Worm (Caenorhabditis elegans) whole organism, L3 larva: ENCODE measurements around the gene fut-1.

Experiments used
- R02D3.7 ChIP-seq: fragments of 150-350 bp; optimal IDR thresholded peaks from 2 replicates; lab custom pipeline; 2014; ENCODE audit warnings: missing biosample characterization, missing genetic modification characterization
- ZK546.5 ChIP-seq: sonication (generic microtip); optimal IDR thresholded peaks from 2 replicates; lab custom pipeline; 2017; ENCODE audit warnings: missing biosample characterization, missing genetic modification characterization
- aly-2 ChIP-seq: fragments of 150-350 bp; optimal IDR thresholded peaks from 2 replicates; lab custom pipeline; 2014; ENCODE audit warnings: missing biosample characterization, missing genetic modification characterization
- ama-1 ChIP-seq: fragments of 150-350 bp; optimal IDR thresholded peaks from 2 replicates; lab custom pipeline; 2018
- ceh-16 ChIP-seq: sonication (generic microtip); optimal IDR thresholded peaks from 2 replicates; lab custom pipeline; 2017; ENCODE audit warnings: missing biosample characterization, missing genetic modification characterization
- ceh-28 ChIP-seq: fragments of 150-350 bp; optimal IDR thresholded peaks from 2 replicates; lab custom pipeline; 2014; ENCODE audit warnings: missing biosample characterization, missing genetic modification reagents, missing genetic modification characterization
- ceh-82 ChIP-seq: fragments of 150-350 bp; optimal IDR thresholded peaks from 2 replicates; lab custom pipeline; 2014; ENCODE audit warnings: missing biosample characterization, missing genetic modification characterization
- egl-27 ChIP-seq: sonication (generic microtip); optimal IDR thresholded peaks from 4 replicates; lab custom pipeline; 2017; ENCODE audit warnings: missing biosample characterization, missing genetic modification reagents, missing genetic modification characterization
- egl-5 ChIP-seq: fragments of 150-350 bp; optimal IDR thresholded peaks from 2 replicates; lab custom pipeline; 2017; ENCODE audit warnings: missing biosample characterization, missing genetic modification reagents, missing genetic modification characterization, inconsistent platforms
- elt-2 ChIP-seq: sonication (generic microtip); optimal IDR thresholded peaks from 2 replicates; lab custom pipeline; 2016; ENCODE audit warnings: missing genetic modification reagents, mild to moderate bottlenecking, missing genetic modification characterization, missing compliant biosample characterization
- fkh-10 ChIP-seq: sonication (generic microtip); optimal IDR thresholded peaks from 2 replicates; lab custom pipeline; 2017; ENCODE audit warnings: missing biosample characterization, missing genetic modification reagents, missing genetic modification characterization
- fkh-2 ChIP-seq: fragments of 150-350 bp; optimal IDR thresholded peaks from 2 replicates; lab custom pipeline; 2014; ENCODE audit warnings: missing biosample characterization, missing genetic modification reagents, missing genetic modification characterization
- hmg-11 ChIP-seq: sonication (generic microtip); optimal IDR thresholded peaks from 2 replicates; lab custom pipeline; 2016; ENCODE audit warnings: missing genetic modification characterization, missing compliant biosample characterization
- jun-1 ChIP-seq: fragments of 150-350 bp; optimal IDR thresholded peaks from 2 replicates; lab custom pipeline; 2014; ENCODE audit warnings: missing biosample characterization, missing genetic modification reagents, missing genetic modification characterization
- lin-15B ChIP-seq: fragments of 150-350 bp; optimal IDR thresholded peaks from 2 replicates; lab custom pipeline; 2014; ENCODE audit warnings: missing biosample characterization, missing genetic modification characterization
- lin-39 ChIP-seq: fragments of 150-350 bp; optimal IDR thresholded peaks from 2 replicates; lab custom pipeline; 2018; ENCODE audit warnings: missing biosample characterization, missing genetic modification reagents, missing genetic modification characterization
- lsy-12 ChIP-seq: sonication (generic microtip); optimal IDR thresholded peaks from 2 replicates; lab custom pipeline; 2016; ENCODE audit warnings: mild to moderate bottlenecking, missing genetic modification characterization, missing compliant biosample characterization
- mml-1 ChIP-seq: fragments of 150-350 bp; sonication (generic microtip); optimal IDR thresholded peaks from 3 replicates; lab custom pipeline; 2014; ENCODE audit warnings: missing biosample characterization, missing genetic modification characterization
- nfya-1 ChIP-seq: sonication (generic microtip); optimal IDR thresholded peaks from 2 replicates; lab custom pipeline; 2017; ENCODE audit warnings: missing genetic modification characterization, mild to moderate bottlenecking, missing compliant biosample characterization, antibody characterized with exemption, moderate library complexity; ENCODE audit not compliant: insufficient read depth
- nhr-11 ChIP-seq: fragments of 150-350 bp; optimal IDR thresholded peaks from 2 replicates; lab custom pipeline; 2014; ENCODE audit warnings: missing biosample characterization, missing genetic modification characterization
- nhr-12 ChIP-seq: fragments of 150-350 bp; optimal IDR thresholded peaks from 2 replicates; lab custom pipeline; 2014; ENCODE audit warnings: missing biosample characterization, missing genetic modification characterization
- nhr-43 ChIP-seq: sonication (generic microtip); optimal IDR thresholded peaks from 2 replicates; lab custom pipeline; 2016; ENCODE audit warnings: mild to moderate bottlenecking, missing genetic modification characterization, missing compliant biosample characterization; ENCODE audit not compliant: poor library complexity, severe bottlenecking
- nhr-67 ChIP-seq: fragments of 150-350 bp; optimal IDR thresholded peaks from 2 replicates; lab custom pipeline; 2014; ENCODE audit warnings: missing biosample characterization, missing genetic modification characterization
- nhr-76 ChIP-seq: fragments of 150-350 bp; sonication (generic microtip); optimal IDR thresholded peaks from 5 replicates; lab custom pipeline; 2014; ENCODE audit warnings: missing biosample characterization, missing genetic modification characterization
- pha-4 ChIP-seq: fragments of 150-350 bp; optimal IDR thresholded peaks from 2 replicates; lab custom pipeline; 2014; ENCODE audit warnings: missing biosample characterization, missing genetic modification reagents, missing genetic modification characterization
- pqm-1 ChIP-seq: fragments of 150-350 bp; optimal IDR thresholded peaks from 2 replicates; lab custom pipeline; 2017; ENCODE audit warnings: missing biosample characterization, missing genetic modification characterization, inconsistent platforms
- sea-2 ChIP-seq: fragments of 150-350 bp; sonication (generic microtip); optimal IDR thresholded peaks from 4 replicates; lab custom pipeline; 2014; ENCODE audit warnings: missing biosample characterization, missing genetic modification reagents, missing genetic modification characterization
- snpc-4 ChIP-seq: fragments of 150-350 bp; optimal IDR thresholded peaks from 2 replicates; lab custom pipeline; 2014; ENCODE audit warnings: missing biosample characterization, missing genetic modification characterization
- tbx-2 ChIP-seq: sonication (generic microtip); optimal IDR thresholded peaks from 2 replicates; lab custom pipeline; 2016; ENCODE audit warnings: mild to moderate bottlenecking, missing genetic modification characterization, missing compliant biosample characterization
- unc-39 ChIP-seq: sonication (generic microtip); optimal IDR thresholded peaks from 4 replicates; lab custom pipeline; 2017; ENCODE audit warnings: missing biosample characterization, missing genetic modification characterization
- unc-62 ChIP-seq: fragments of 150-350 bp; sonication (generic microtip); optimal IDR thresholded peaks from 4 replicates; lab custom pipeline; 2014; ENCODE audit warnings: missing biosample characterization, missing genetic modification reagents, missing genetic modification characterization
- zag-1 ChIP-seq: fragments of 150-350 bp; optimal IDR thresholded peaks from 2 replicates; lab custom pipeline; 2014; ENCODE audit warnings: missing biosample characterization, missing genetic modification characterization

The fut-1 gene

DNA sequence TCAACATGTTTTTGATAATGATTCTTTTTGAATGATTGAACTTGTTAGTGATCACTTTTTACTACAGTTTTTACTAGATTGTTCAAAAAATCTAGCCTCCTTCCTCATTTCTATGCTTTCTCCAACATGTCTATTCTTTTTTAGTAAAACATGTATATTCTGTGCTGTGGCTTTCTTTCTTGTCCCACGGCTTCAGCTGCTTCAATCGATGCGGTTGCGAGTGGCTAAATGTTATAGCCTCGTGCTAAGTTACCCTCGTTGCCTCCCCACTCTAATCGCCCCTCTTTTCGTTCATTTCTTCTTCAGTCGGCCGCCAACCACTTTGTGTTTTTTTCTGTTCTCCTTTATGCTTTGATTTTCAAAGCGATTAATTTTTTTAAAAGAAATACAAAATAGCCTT is 26.5 kb upstream of the fut-1 start:
- TF ChIP-seq lin-15B (tag; lab: Kevin White, UChicago) (no peak), ama-1 (peak; percentile 71), nhr-11 (tag; lab: Kevin White, UChicago) (peak; percentile 1), nfya-1 (peak; percentile 55), nhr-76 (no peak), snpc-4 (tag; lab: Kevin White, UChicago) (peak; percentile 38), fkh-10 (no peak), nhr-43 (tag; lab: Kevin White, UChicago) (no peak), tbx-2 (tag; lab: Kevin White, UChicago) (no peak), hmg-11 (tag; lab: Kevin White, UChicago) (peak; percentile 78), egl-5 (tag; lab: Kevin White, UChicago) (peak; percentile 25), egl-27 (tag; lab: Kevin White, UChicago) (no peak)

- TF ChIP-seq nhr-43 (tag; lab: Kevin White, UChicago) (peak; percentile 13), R02D3.7 (tag; lab: Kevin White, UChicago) (no peak), jun-1 (tag; lab: Kevin White, UChicago) (no peak), ceh-16 (no peak), snpc-4 (tag; lab: Kevin White, UChicago) (no peak), egl-27 (tag; lab: Kevin White, UChicago) (no peak), pqm-1 (peak; percentile 32), ceh-28 (tag; lab: Kevin White, UChicago) (peak; percentile 9), ama-1 (peak; percentile 94), ceh-82 (no peak), pha-4 (tag; lab: Kevin White, UChicago) (peak; percentile 38), aly-2 (tag; lab: Kevin White, UChicago) (no peak), zag-1 (no peak), sea-2 (no peak), nhr-12 (no peak), hmg-11 (tag; lab: Kevin White, UChicago) (peak; percentile 57), ZK546.5 (no peak), lin-39 (tag; lab: Kevin White, UChicago) (peak; percentile 67), elt-2 (peak; percentile 29), nhr-76 (no peak), unc-62 (GFP tag; lab: Kevin White, UChicago) (no peak), nfya-1 (peak; percentile 81)
Observed at ce11 chrII:8784235-8784928, 25.0 kb upstream of the fut-1 start.

DNA sequence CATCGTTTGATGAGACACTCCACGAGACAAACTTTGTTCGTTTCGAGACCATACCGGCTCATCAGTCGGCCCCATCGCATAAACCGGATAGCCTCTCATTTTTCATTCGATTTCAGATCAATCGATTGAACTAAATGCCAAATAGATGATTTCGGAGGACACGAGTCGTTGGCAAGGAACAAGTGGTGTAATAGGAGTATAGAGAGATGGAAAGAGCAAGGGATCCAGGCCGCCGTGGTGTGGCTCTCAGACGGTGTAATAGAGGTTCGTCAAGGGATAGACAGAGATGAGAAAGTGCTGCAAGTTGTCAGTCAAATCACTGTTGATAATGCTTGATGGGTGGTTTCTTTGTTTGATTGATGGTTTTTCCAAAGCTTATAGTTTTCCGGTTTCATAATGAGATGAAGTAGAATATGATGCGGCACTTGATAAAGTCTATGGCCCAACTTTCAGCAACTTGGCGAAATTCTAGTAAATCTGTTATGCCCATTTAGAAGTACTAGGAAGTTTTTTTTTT is 24.1 kb upstream of the fut-1 start, which contains the start of gene sgn-1:
Gene sgn-1 (minus strand): TSS at position 220 of the 517 bp plus-strand sequence.
- TF ChIP-seq lsy-12 (tag; lab: Kevin White, UChicago) (no peak), fkh-2 (tag; lab: Kevin White, UChicago) (no peak), egl-27 (tag; lab: Kevin White, UChicago) (no peak), mml-1 (tag; lab: Kevin White, UChicago) (no peak), tbx-2 (tag; lab: Kevin White, UChicago) (no peak), ceh-28 (tag; lab: Kevin White, UChicago) (no peak), pha-4 (tag; lab: Kevin White, UChicago) (no peak), ama-1 (no peak), unc-62 (GFP tag; lab: Kevin White, UChicago) (no peak), snpc-4 (tag; lab: Kevin White, UChicago) (no peak), hmg-11 (tag; lab: Kevin White, UChicago) (no peak), nhr-43 (tag; lab: Kevin White, UChicago) (no peak), elt-2 (no peak), unc-39 (tag; lab: Kevin White, UChicago) (no peak), nfya-1 (no peak), egl-5 (tag; lab: Kevin White, UChicago) (no peak), ceh-16 (no peak), nhr-67 (tag; lab: Kevin White, UChicago) (no peak)

- TF ChIP-seq tbx-2 (tag; lab: Kevin White, UChicago) (no peak), mml-1 (tag; lab: Kevin White, UChicago) (no peak)
Observed at ce11 chrII:8776504-8776903, 17.1 kb upstream of the fut-1 start.
